Fruit fly (Drosophila melanogaster) whole organism, embryonic: ENCODE measurements around the gene CG13694.

Source experiments
- Antp ChIP-seq: fragments of 200-800 bp; sonication (Bioruptor generic); optimal IDR thresholded peaks from 3 replicates; lab custom pipeline; 2016; ENCODE audit warnings: missing biosample characterization, missing genetic modification characterization
- B-H1 ChIP-seq: fragments of 200-800 bp; sonication (Bioruptor generic); IDR thresholded peaks from 3 replicates; pipeline ENCODE4 v1.3.6; 2022; ENCODE audit warnings: missing biosample characterization, missing genetic modification characterization
- Bteb2 ChIP-seq: fragments of 200-800 bp; sonication (Bioruptor generic); optimal IDR thresholded peaks from 2 replicates; lab custom pipeline; 2016; ENCODE audit warnings: missing biosample characterization, missing genetic modification characterization
- CG10209 ChIP-seq: fragments of 200-800 bp; sonication (Bioruptor generic); optimal IDR thresholded peaks from 3 replicates; lab custom pipeline; 2017; ENCODE audit warnings: missing biosample characterization, mild to moderate bottlenecking, missing genetic modification characterization, missing genetic modification reagents
- CG13624 ChIP-seq: fragments of 200-800 bp; sonication (Bioruptor generic); optimal IDR thresholded peaks from 2 replicates; lab custom pipeline; 2016; ENCODE audit warnings: missing biosample characterization, missing genetic modification characterization
- CG15269 ChIP-seq: fragments of 200-800 bp; sonication (Bioruptor generic); optimal IDR thresholded peaks from 2 replicates; lab custom pipeline; 2018; ENCODE audit warnings: missing biosample characterization, mild to moderate bottlenecking, missing genetic modification characterization, moderate library complexity
- CG15514 ChIP-seq: fragments of 200-800 bp; sonication (Bioruptor generic); optimal IDR thresholded peaks from 3 replicates; lab custom pipeline; 2017; ENCODE audit warnings: missing biosample characterization, missing genetic modification characterization, mild to moderate bottlenecking, moderate library complexity, missing genetic modification reagents
- CG1603 ChIP-seq: fragments of 200-800 bp; sonication (Bioruptor generic); optimal IDR thresholded peaks from 2 replicates; lab custom pipeline; 2019; ENCODE audit warnings: missing biosample characterization, mild to moderate bottlenecking, missing genetic modification characterization, moderate library complexity
- CG17359 ChIP-seq: fragments of 200-800 bp; sonication (Bioruptor generic); optimal IDR thresholded peaks from 3 replicates; lab custom pipeline; 2018; ENCODE audit warnings: missing biosample characterization, mild to moderate bottlenecking, missing genetic modification characterization, moderate library complexity
- CG17361 ChIP-seq: fragments of 200-800 bp; sonication (Bioruptor generic); IDR thresholded peaks from 3 replicates; pipeline ENCODE4 v1.3.6; 2022; ENCODE audit warnings: missing biosample characterization, missing genetic modification characterization
- CG17568 ChIP-seq: fragments of 200-800 bp; sonication (Bioruptor generic); optimal IDR thresholded peaks from 2 replicates; lab custom pipeline; 2018; ENCODE audit warnings: missing biosample characterization, mild to moderate bottlenecking, missing genetic modification characterization, moderate library complexity
- CG18599 ChIP-seq: fragments of 200-800 bp; sonication (Bioruptor generic); optimal IDR thresholded peaks from 3 replicates; lab custom pipeline; 2017; ENCODE audit warnings: missing biosample characterization, missing genetic modification characterization, mild to moderate bottlenecking, moderate library complexity, missing genetic modification reagents
- CG31224 ChIP-seq: fragments of 200-800 bp; sonication (Bioruptor generic); IDR thresholded peaks from 2 replicates; pipeline ENCODE4 v1.3.6; 2022; ENCODE audit warnings: missing biosample characterization, missing genetic modification characterization
- CG32532 ChIP-seq: fragments of 200-800 bp; sonication (Bioruptor generic); IDR thresholded peaks from 2 replicates; pipeline ENCODE4 v1.3.6; 2022; ENCODE audit warnings: missing biosample characterization, missing genetic modification characterization
- CG3281 ChIP-seq: fragments of 200-800 bp; sonication (Bioruptor generic); optimal IDR thresholded peaks from 3 replicates; lab custom pipeline; 2017; ENCODE audit warnings: missing biosample characterization, mild to moderate bottlenecking, missing genetic modification characterization
- CG34376 ChIP-seq: fragments of 200-800 bp; sonication (Bioruptor generic); optimal IDR thresholded peaks from 2 replicates; lab custom pipeline; 2018; ENCODE audit warnings: missing biosample characterization, mild to moderate bottlenecking, missing genetic modification characterization
- CG6683 ChIP-seq: fragments of 200-800 bp; sonication (Bioruptor generic); optimal IDR thresholded peaks from 2 replicates; lab custom pipeline; 2017; ENCODE audit warnings: missing biosample characterization, mild to moderate bottlenecking, missing genetic modification characterization, missing genetic modification reagents
- D19A ChIP-seq: fragments of 200-800 bp; optimal IDR thresholded peaks from 3 replicates; lab custom pipeline; 2019; ENCODE audit warnings: missing biosample characterization, mild to moderate bottlenecking, missing genetic modification characterization, moderate library complexity
- Dbx ChIP-seq: fragments of 200-800 bp; sonication (Bioruptor generic); IDR thresholded peaks from 3 replicates; pipeline ENCODE4 v1.3.6; 2022; ENCODE audit warnings: missing biosample characterization, missing genetic modification characterization
- Deaf1 ChIP-seq: fragments of 200-800 bp; optimal IDR thresholded peaks from 3 replicates; lab custom pipeline; 2019; ENCODE audit warnings: missing biosample characterization, mild to moderate bottlenecking, missing genetic modification characterization, moderate library complexity
- Drgx ChIP-seq: fragments of 200-800 bp; sonication (Bioruptor generic); IDR thresholded peaks from 2 replicates; pipeline ENCODE4 v1.3.6; 2022; ENCODE audit warnings: missing biosample characterization, missing genetic modification characterization
- Fer2 ChIP-seq: fragments of 200-800 bp; sonication (Bioruptor generic); optimal IDR thresholded peaks from 2 replicates; lab custom pipeline; 2018; ENCODE audit warnings: missing biosample characterization, mild to moderate bottlenecking, missing genetic modification characterization, moderate library complexity
- Hr78 ChIP-seq, 2 experiments: fragments of 200-800 bp in 1 of 2; fragments of >200 bp in 1 of 2; sonication (Bioruptor generic) in 1 of 2; optimal IDR thresholded peaks; 2 replicates each; lab custom pipeline; 2017 to 2019; ENCODE audit warnings: missing biosample characterization in 2 of 2, missing genetic modification characterization in 2 of 2, mild to moderate bottlenecking in 1 of 2, moderate library complexity in 1 of 2
- Med ChIP-seq: fragments of 200-800 bp; sonication (Bioruptor generic); peaks from one replicate; lab custom pipeline; 2016; ENCODE audit warnings: missing biosample characterization, missing genetic modification characterization, mild to moderate bottlenecking, inconsistent platforms, moderate library complexity
- Pdp1 ChIP-seq, 2 experiments: fragments of 200-800 bp; sonication (Bioruptor generic); optimal IDR thresholded peaks; 3 replicates each; lab custom pipeline; 2016; ENCODE audit warnings: missing biosample characterization in 2 of 2, missing genetic modification characterization in 2 of 2, mild to moderate bottlenecking in 1 of 2, moderate library complexity in 1 of 2
- Poxn ChIP-seq: fragments of 200-800 bp; sonication (Bioruptor generic); IDR thresholded peaks from 2 replicates; pipeline ENCODE4 v1.3.6; 2022; ENCODE audit warnings: missing biosample characterization, missing genetic modification characterization
- Scr ChIP-seq: fragments of 200-800 bp; sonication (Bioruptor generic); IDR thresholded peaks from 2 replicates; pipeline ENCODE4 v1.3.6; 2022; ENCODE audit warnings: missing biosample characterization, missing genetic modification characterization; ENCODE audit not compliant: partially characterized antibody
- Usf ChIP-seq: fragments of 200-800 bp; sonication (Bioruptor generic); optimal IDR thresholded peaks from 2 replicates; lab custom pipeline; 2017; ENCODE audit warnings: missing genotype, missing biosample characterization, missing genetic modification characterization
- aop ChIP-seq: fragments of 200-800 bp; sonication (Bioruptor generic); IDR thresholded peaks from 2 replicates; pipeline ENCODE4 v1.3.6; 2022; ENCODE audit warnings: missing biosample characterization, missing genetic modification characterization
- btn ChIP-seq: fragments of 200-800 bp; sonication (Bioruptor generic); optimal IDR thresholded peaks from 2 replicates; lab custom pipeline; 2016; ENCODE audit warnings: missing biosample characterization, missing genetic modification characterization
- ci ChIP-seq: fragments of 200-800 bp; sonication (Bioruptor generic); IDR thresholded peaks from 3 replicates; pipeline ENCODE4 v1.3.6; 2022; ENCODE audit warnings: missing biosample characterization, missing genetic modification characterization
- crol ChIP-seq: fragments of 200-800 bp; sonication (Bioruptor generic); IDR thresholded peaks from 2 replicates; pipeline ENCODE4 v1.3.6; 2022; ENCODE audit warnings: missing biosample characterization, missing genetic modification characterization
- crp ChIP-seq, 2 experiments: fragments of 200-800 bp; sonication (Bioruptor generic); optimal IDR thresholded peaks; 2 replicates in 1 of 2; 3 replicates in 1 of 2; lab custom pipeline; 2017; ENCODE audit warnings: missing biosample characterization in 2 of 2, missing genetic modification characterization in 2 of 2, mild to moderate bottlenecking in 1 of 2, moderate library complexity in 1 of 2
- eve ChIP-seq, 2 experiments: fragments of >200 bp; optimal IDR thresholded peaks; 2 replicates each; lab custom pipeline; 2017; ENCODE audit warnings: missing biosample characterization in 2 of 2, missing genetic modification characterization in 2 of 2
- exex ChIP-seq: fragments of 200-800 bp; sonication (Bioruptor generic); optimal IDR thresholded peaks from 4 replicates; lab custom pipeline; 2018; ENCODE audit warnings: missing biosample characterization, mild to moderate bottlenecking, missing genetic modification characterization, moderate library complexity
- gem ChIP-seq: fragments of 200-800 bp; sonication (Bioruptor generic); optimal IDR thresholded peaks from 2 replicates; lab custom pipeline; 2019; ENCODE audit warnings: missing biosample characterization, mild to moderate bottlenecking, missing genetic modification characterization, moderate library complexity
- hb ChIP-seq: fragments of 200-800 bp; sonication (Bioruptor generic); IDR thresholded peaks from 3 replicates; pipeline ENCODE4 v1.3.6; 2022; ENCODE audit warnings: missing biosample characterization, missing genetic modification characterization; ENCODE audit not compliant: partially characterized antibody
- hkb ChIP-seq, 2 experiments: fragments of 200-800 bp in 1 of 2; fragments of >200 bp in 1 of 2; sonication (Bioruptor generic) in 1 of 2; IDR thresholded peaks in 1 of 2; optimal IDR thresholded peaks in 1 of 2; 2 replicates each; pipeline versions ENCODE4 v1.3.6 to Lab custom; 2017 to 2022; ENCODE audit warnings: missing biosample characterization in 1 of 2, missing genetic modification characterization in 1 of 2
- kay ChIP-seq: fragments of 200-800 bp; sonication (Bioruptor generic); optimal IDR thresholded peaks from 2 replicates; lab custom pipeline; 2016; ENCODE audit warnings: missing biosample characterization, missing genetic modification characterization
- klu ChIP-seq: fragments of 200-800 bp; sonication (Bioruptor generic); IDR thresholded peaks from 2 replicates; pipeline ENCODE4 v1.3.6; 2022; ENCODE audit warnings: missing biosample characterization, missing genetic modification characterization
- maf-S ChIP-seq: fragments of 200-800 bp; sonication (Bioruptor generic); optimal IDR thresholded peaks from 2 replicates; lab custom pipeline; 2016; ENCODE audit warnings: missing biosample characterization, missing genetic modification characterization
- row ChIP-seq: fragments of 200-800 bp; sonication (Bioruptor generic); IDR thresholded peaks from 3 replicates; pipeline ENCODE4 v1.3.6; 2022; ENCODE audit warnings: missing biosample characterization, missing genetic modification characterization
- scrt ChIP-seq: fragments of 200-800 bp; sonication (Bioruptor generic); optimal IDR thresholded peaks from 2 replicates; lab custom pipeline; 2018; ENCODE audit warnings: missing biosample characterization, mild to moderate bottlenecking, missing genetic modification characterization, moderate library complexity
- sens ChIP-seq: fragments of 200-800 bp; sonication (Bioruptor generic); peaks from one replicate; lab custom pipeline; 2016; ENCODE audit warnings: missing biosample characterization, missing genetic modification characterization
- slbo ChIP-seq: fragments of 200-800 bp; sonication (Bioruptor generic); IDR thresholded peaks from 2 replicates; pipeline ENCODE4 v1.3.6; 2022; ENCODE audit warnings: missing biosample characterization, missing genetic modification characterization
- sug ChIP-seq: fragments of 200-800 bp; optimal IDR thresholded peaks from 2 replicates; lab custom pipeline; 2019; ENCODE audit warnings: missing biosample characterization, mild to moderate bottlenecking, missing genetic modification characterization, moderate library complexity
- twi ChIP-seq: fragments of 200-800 bp; optimal IDR thresholded peaks from 2 replicates; lab custom pipeline; 2019; ENCODE audit warnings: missing biosample characterization, mild to moderate bottlenecking, missing genetic modification characterization, moderate library complexity
- wdn ChIP-seq: fragments of 200-800 bp; sonication (Bioruptor generic); IDR thresholded peaks from 2 replicates; pipeline ENCODE4 v1.3.6; 2022; ENCODE audit warnings: missing biosample characterization, missing genetic modification characterization

The CG13694 gene

dm6 chr2L:120492-121455, 4.5 kb upstream of the CG13694 start (continued):
- TF ChIP-seq klu (GFP tag; lab: Robert Waterston, UW) (no peak), CG13624 (GFP tag; lab: Kevin White, UChicago) (no peak), hkb (optimal IDR thresholded peaks at IDR 0.05; lab: Kevin White, UChicago) (no peak), hkb (GFP tag; IDR thresholded peaks at IDR 0.05; lab: Robert Waterston, UW) (no peak), Hr78 (GFP tag; optimal IDR thresholded peaks at IDR 0.05; lab: Kevin White, UChicago) (peak in 1 of 2 experiments; percentile 52), Drgx (GFP tag; lab: Robert Waterston, UW) (peak; percentile 41; the same call in 1 of the 2 replicates), sens (GFP tag; lab: Kevin White, UChicago) (peak; percentile 88), Med (GFP tag; lab: Kevin White, UChicago) (peak; percentile 85), Deaf1 (peak; percentile 58), row (GFP tag; lab: Robert Waterston, UW) (peak; percentile 75), exex (tag; lab: Kevin White, UChicago) (peak; percentile 23), CG31224 (GFP tag; lab: Robert Waterston, UW) (no peak), Antp (peak; percentile 17), CG15269 (peak; percentile 7), CG3281 (GFP tag; lab: Kevin White, UChicago) (no peak), CG18599 (peak; percentile 29), CG1603 (tag; lab: Kevin White, UChicago) (peak; percentile 3), hb (GFP tag; lab: Robert Waterston, UW) (no peak), Scr (GFP tag; lab: Robert Waterston, UW) (no peak), CG17361 (GFP tag; lab: Robert Waterston, UW) (peak; percentile 31; the same call in 1 of the 3 replicates), CG10209 (peak; percentile 12), crp (GFP tag; optimal IDR thresholded peaks at IDR 0.05; lab: Kevin White, UChicago) (no peak), Pdp1 (GFP tag; optimal IDR thresholded peaks at IDR 0.05; lab: Kevin White, UChicago) (peak in 1 of 2 experiments; percentile 7), gem (tag; lab: Kevin White, UChicago) (peak; percentile 26), Bteb2 (GFP tag; lab: Kevin White, UChicago) (no peak), CG17568 (peak; percentile 2), CG17359 (tag; lab: Kevin White, UChicago) (peak; percentile 14), slbo (GFP tag; lab: Robert Waterston, UW) (peak; percentile 18; the same call in 1 of the 2 replicates), kay (GFP tag; lab: Kevin White, UChicago) (peak; percentile 44), sug (peak; percentile 61), CG32532 (GFP tag; lab: Robert Waterston, UW) (peak; percentile 7; the same call in 1 of the 2 replicates), B-H1 (GFP tag; lab: Robert Waterston, UW) (no peak), D19A (tag; lab: Kevin White, UChicago) (peak; percentile 90), CG34376 (GFP tag; lab: Kevin White, UChicago) (peak; percentile 81), eve (GFP tag; optimal IDR thresholded peaks at IDR 0.05; lab: Kevin White, UChicago) (peak in 1 of 2 experiments; percentile 66), Fer2 (no peak), Poxn (GFP tag; lab: Robert Waterston, UW) (no peak)

- TF ChIP-seq btn (GFP tag; lab: Kevin White, UChicago) (peak; percentile 18), scrt (GFP tag; lab: Kevin White, UChicago) (no peak), aop (GFP tag; lab: Robert Waterston, UW) (no peak), sens (GFP tag; lab: Kevin White, UChicago) (peak; percentile 66), crol (GFP tag; lab: Robert Waterston, UW) (no peak), CG6683 (GFP tag; lab: Kevin White, UChicago) (peak; percentile 49), wdn (GFP tag; lab: Robert Waterston, UW) (no peak), twi (no peak), maf-S (GFP tag; lab: Kevin White, UChicago) (no peak), B-H1 (GFP tag; lab: Robert Waterston, UW) (no peak; the same call in 2 of the 3 replicates), Dbx (GFP tag; lab: Robert Waterston, UW) (0 out of 3 replicates have a peak, but pooled peaks have one; percentile 41), Usf (GFP tag; lab: Kevin White, UChicago) (no peak), ci (GFP tag; lab: Robert Waterston, UW) (peak; percentile 72; the same call in 2 of the 3 replicates), CG15514 (GFP tag; lab: Kevin White, UChicago) (peak; percentile 51)
These were observed 1.5 kb upstream of the CG13694 start for dm6 chr2L:117750-118149.
